Worm (Caenorhabditis elegans) whole organism, mixed stage, embryonic: ENCODE data around the gene fkh-9.

Experiments used
- M03D4.4 ChIP-seq: sonication (generic microtip); optimal IDR thresholded peaks from 2 replicates; lab custom pipeline; 2017; ENCODE audit warnings: mild to moderate bottlenecking, missing genetic modification characterization, missing compliant biosample characterization
- bed-3 ChIP-seq: fragments of 200-800 bp; sonication (Bioruptor generic); optimal IDR thresholded peaks from 3 replicates; lab custom pipeline; 2018; ENCODE audit warnings: mild to moderate bottlenecking, missing genetic modification characterization, moderate library complexity, missing compliant biosample characterization
- ceh-39 ChIP-seq: fragments of 150-350 bp; optimal IDR thresholded peaks from 2 replicates; lab custom pipeline; 2014; ENCODE audit warnings: missing biosample characterization, missing genetic modification characterization
- ceh-83 ChIP-seq: fragments of 200-800 bp; sonication (Bioruptor generic); optimal IDR thresholded peaks from 2 replicates; lab custom pipeline; 2018; ENCODE audit warnings: mild to moderate bottlenecking, missing genetic modification characterization, missing compliant biosample characterization
- drap-1 ChIP-seq: fragments of 200-800 bp; sonication (Bioruptor generic); optimal IDR thresholded peaks from 3 replicates; lab custom pipeline; 2018; ENCODE audit warnings: mild to moderate bottlenecking, missing genetic modification characterization, missing compliant biosample characterization
- elt-1 ChIP-seq: sonication (generic microtip); optimal IDR thresholded peaks from 2 replicates; lab custom pipeline; 2017; ENCODE audit warnings: missing genetic modification characterization, mild to moderate bottlenecking, missing compliant biosample characterization, antibody characterized with exemption, moderate library complexity, borderline replicate concordance; ENCODE audit not compliant: insufficient read depth
- elt-3 ChIP-seq: fragments of 150-350 bp; optimal IDR thresholded peaks from 2 replicates; lab custom pipeline; 2014; ENCODE audit warnings: missing biosample characterization, missing genetic modification characterization
- flh-1 ChIP-seq: fragments of 200-800 bp; sonication (Bioruptor generic); optimal IDR thresholded peaks from 2 replicates; lab custom pipeline; 2018; ENCODE audit warnings: mild to moderate bottlenecking, missing genetic modification characterization, moderate library complexity, missing compliant biosample characterization
- ham-2 ChIP-seq: fragments of 200-800 bp; sonication (Bioruptor generic); optimal IDR thresholded peaks from 2 replicates; lab custom pipeline; 2018; ENCODE audit warnings: mild to moderate bottlenecking, missing genetic modification characterization, missing compliant biosample characterization
- hlh-1 ChIP-seq: fragments of 150-350 bp; optimal IDR thresholded peaks from 2 replicates; lab custom pipeline; 2014; ENCODE audit warnings: missing biosample characterization, missing genetic modification reagents, missing genetic modification characterization
- lin-13 ChIP-seq: fragments of 150-350 bp; optimal IDR thresholded peaks from 2 replicates; lab custom pipeline; 2014; ENCODE audit warnings: missing biosample characterization, missing genetic modification characterization
- lin-32 ChIP-seq: fragments of 200-800 bp; sonication (Bioruptor generic); optimal IDR thresholded peaks from 2 replicates; lab custom pipeline; 2018; ENCODE audit warnings: mild to moderate bottlenecking, missing genetic modification characterization, missing compliant biosample characterization
- mab-5 ChIP-seq: fragments of 150-350 bp; optimal IDR thresholded peaks from 2 replicates; lab custom pipeline; 2014; ENCODE audit warnings: missing biosample characterization, missing genetic modification characterization
- mep-1 ChIP-seq: fragments of 150-350 bp; optimal IDR thresholded peaks from 2 replicates; lab custom pipeline; 2017; ENCODE audit warnings: missing biosample characterization, missing genetic modification reagents, missing genetic modification characterization, inconsistent platforms
- mls-2 ChIP-seq: sonication (generic microtip); optimal IDR thresholded peaks from 2 replicates; lab custom pipeline; 2016; ENCODE audit warnings: mild to moderate bottlenecking, missing genetic modification characterization, moderate library complexity, missing compliant biosample characterization
- nhr-12 ChIP-seq: fragments of 150-350 bp; optimal IDR thresholded peaks from 2 replicates; lab custom pipeline; 2014; ENCODE audit warnings: missing biosample characterization, missing genetic modification characterization
- nhr-2 ChIP-seq: fragments of 150-350 bp; optimal IDR thresholded peaks from 2 replicates; lab custom pipeline; 2014; ENCODE audit warnings: missing biosample characterization, missing genetic modification characterization
- nhr-28 ChIP-seq: fragments of 150-350 bp; optimal IDR thresholded peaks from 2 replicates; lab custom pipeline; 2014; ENCODE audit warnings: missing biosample characterization, missing genetic modification characterization
- nhr-76 ChIP-seq: sonication (generic microtip); optimal IDR thresholded peaks from 2 replicates; lab custom pipeline; 2017; ENCODE audit warnings: missing biosample characterization, missing genetic modification characterization
- pha-4 ChIP-seq: fragments of 150-350 bp; optimal IDR thresholded peaks from 2 replicates; lab custom pipeline; 2018; ENCODE audit warnings: missing biosample characterization, missing genetic modification reagents, missing genetic modification characterization
- sem-2 ChIP-seq: fragments of 200-800 bp; sonication (Bioruptor generic); optimal IDR thresholded peaks from 2 replicates; lab custom pipeline; 2018; ENCODE audit warnings: mild to moderate bottlenecking, missing genetic modification characterization, missing compliant biosample characterization
- snpc-4 ChIP-seq: fragments of 150-350 bp; optimal IDR thresholded peaks from 2 replicates; lab custom pipeline; 2014; ENCODE audit warnings: missing biosample characterization, missing genetic modification characterization
- sptf-1 ChIP-seq: sonication (generic microtip); optimal IDR thresholded peaks from 2 replicates; lab custom pipeline; 2017; ENCODE audit warnings: mild to moderate bottlenecking, missing genetic modification characterization, moderate library complexity, missing compliant biosample characterization
- tbx-8 ChIP-seq: fragments of 200-800 bp; sonication (Bioruptor generic); optimal IDR thresholded peaks from 2 replicates; lab custom pipeline; 2018; ENCODE audit warnings: mild to moderate bottlenecking, missing genetic modification characterization, moderate library complexity, missing compliant biosample characterization
- unc-39 ChIP-seq: fragments of 150-350 bp; optimal IDR thresholded peaks from 2 replicates; lab custom pipeline; 2014; ENCODE audit warnings: missing biosample characterization, missing genetic modification characterization
- unc-62 ChIP-seq: fragments of 150-350 bp; optimal IDR thresholded peaks from 2 replicates; lab custom pipeline; 2014; ENCODE audit warnings: missing biosample characterization, missing genetic modification reagents, missing genetic modification characterization
- zip-8 ChIP-seq: fragments of 150-350 bp; optimal IDR thresholded peaks from 2 replicates; lab custom pipeline; 2014; ENCODE audit warnings: missing biosample characterization, missing genetic modification characterization

Gene fkh-9

ce11 chrX:3835632-3836031, 8.9 kb upstream of the fkh-9 start:
- no peak for TF ChIP-seq nhr-2 (tag; lab: Kevin White, UChicago)
- no peak for TF ChIP-seq pha-4

- TF ChIP-seq nhr-2 (tag; lab: Kevin White, UChicago) (no peak), zip-8 (tag; lab: Kevin White, UChicago) (peak; percentile 66), nhr-28 (no peak), unc-62 (GFP tag; lab: Kevin White, UChicago) (no peak), mab-5 (no peak), mls-2 (tag; lab: Kevin White, UChicago) (no peak), drap-1 (GFP tag; lab: Kevin White, UChicago) (no peak)
Observed at ce11 chrX:3833964-3834840, 7.4 kb upstream of the fkh-9 start.

DNA sequence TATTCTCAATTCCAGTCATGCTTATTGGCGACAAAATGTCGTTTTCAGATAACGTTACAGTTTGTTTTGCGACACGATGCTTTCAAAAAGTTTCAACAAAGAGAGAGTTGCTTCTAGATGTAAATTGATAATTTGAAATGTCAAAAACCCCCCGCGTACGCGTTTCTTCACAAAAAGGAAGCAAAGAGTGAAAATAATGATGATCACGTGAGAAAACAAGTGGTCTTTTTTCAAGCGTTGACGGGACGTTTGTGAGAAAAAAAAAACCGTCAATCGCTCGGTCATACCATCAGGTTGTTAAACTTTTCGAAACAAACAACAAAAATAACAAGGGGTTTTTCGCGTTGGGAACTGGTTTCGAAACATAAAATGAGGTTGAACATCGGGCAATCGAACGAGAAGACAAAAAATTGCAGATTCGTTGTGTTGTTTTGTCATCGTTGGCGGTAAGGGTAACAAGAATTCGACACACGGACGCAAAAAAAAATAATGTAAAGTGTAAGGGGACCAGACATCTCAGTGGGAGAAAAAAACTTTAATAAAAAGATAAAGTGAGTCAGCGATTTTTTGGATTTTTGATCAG, 5.4 kb upstream of the fkh-9 start:
- TF ChIP-seq ceh-83 (GFP tag; lab: Kevin White, UChicago): no peak
- no peak for TF ChIP-seq hlh-1 (tag; lab: Kevin White, UChicago)
- TF ChIP-seq sem-2 (GFP tag; lab: Kevin White, UChicago): no peak
- no peak for TF ChIP-seq unc-39
- TF ChIP-seq ceh-39 (tag; lab: Kevin White, UChicago): no peak
- no peak for TF ChIP-seq mep-1
- TF ChIP-seq sptf-1: no peak
- no peak for TF ChIP-seq drap-1 (GFP tag; lab: Kevin White, UChicago)

ce11 chrX:3830872-3831271, 4.1 kb upstream of the fkh-9 start:
- TF ChIP-seq unc-39 (no peak), nhr-76 (no peak), bed-3 (no peak), ceh-83 (GFP tag; lab: Kevin White, UChicago) (no peak)
- TF ChIP-seq, all 35 proteins: peak for 0

DNA sequence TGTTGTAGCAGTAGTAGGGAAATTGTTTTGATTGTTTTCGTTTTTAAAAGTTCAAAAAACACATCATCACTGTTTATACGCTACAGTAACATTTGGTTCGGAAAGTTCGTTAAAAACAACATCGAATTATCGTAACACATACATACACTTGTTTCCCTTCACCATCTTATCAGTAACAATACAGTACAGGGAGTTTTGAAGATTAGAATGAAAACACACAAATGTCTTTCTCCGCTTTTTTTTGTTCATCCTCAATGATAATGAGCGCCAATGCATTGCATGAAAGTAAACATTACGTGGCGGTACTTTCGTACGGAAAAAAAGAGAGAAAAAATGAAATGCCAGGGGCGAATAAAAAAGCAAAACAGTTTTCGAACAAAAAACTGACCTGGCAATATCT, 2.8 kb upstream of the fkh-9 start:
- TF ChIP-seq lin-13 (tag; lab: Kevin White, UChicago): no peak
- TF ChIP-seq elt-1 (tag; lab: Kevin White, UChicago): no peak
- no peak for TF ChIP-seq snpc-4 (tag; lab: Kevin White, UChicago)
- no peak for TF ChIP-seq nhr-12 (tag; lab: Kevin White, UChicago)
- no peak for TF ChIP-seq flh-1 (GFP tag; lab: Kevin White, UChicago)
- TF ChIP-seq unc-62 (GFP tag; lab: Kevin White, UChicago): no peak
- TF ChIP-seq nhr-76: no peak
- TF ChIP-seq pha-4: no peak
- no peak for TF ChIP-seq tbx-8
- TF ChIP-seq sptf-1: no peak
- TF ChIP-seq ham-2 (GFP tag; lab: Kevin White, UChicago): no peak
- no peak for TF ChIP-seq sem-2 (GFP tag; lab: Kevin White, UChicago)
- no peak for TF ChIP-seq elt-3 (tag; lab: Kevin White, UChicago)
- TF ChIP-seq M03D4.4 (tag; lab: Kevin White, UChicago): no peak
- no peak for TF ChIP-seq drap-1 (GFP tag; lab: Kevin White, UChicago)
- TF ChIP-seq zip-8 (tag; lab: Kevin White, UChicago): no peak

DNA sequence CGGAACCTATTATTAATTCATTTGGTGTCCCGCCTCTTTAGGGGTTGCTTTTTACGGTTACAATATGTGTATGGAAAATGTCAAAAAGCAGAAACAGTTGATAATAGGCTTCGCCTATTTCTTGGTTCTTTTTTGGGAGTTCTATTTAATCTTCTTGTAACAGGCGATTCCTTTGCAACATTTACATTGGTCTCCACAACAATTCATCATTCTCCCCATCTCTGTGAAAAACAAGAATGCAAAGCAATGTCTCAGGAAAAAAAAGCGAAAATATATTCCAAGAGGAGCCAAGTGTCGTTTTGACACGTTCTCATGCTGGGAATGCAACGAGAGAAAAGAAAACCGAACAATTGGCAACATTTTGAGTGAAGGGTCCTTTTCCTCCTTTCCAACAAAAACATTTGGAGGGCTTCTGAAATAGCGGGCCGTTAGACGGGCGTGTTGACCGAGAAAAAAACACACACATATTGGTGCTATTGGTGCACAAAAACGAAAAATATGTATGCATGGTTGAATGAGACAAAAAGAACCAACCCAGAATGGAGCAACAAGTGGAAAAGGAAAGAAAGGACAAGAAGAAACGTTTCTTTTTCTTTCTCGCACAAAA, 1.9 kb upstream of the fkh-9 start:
- TF ChIP-seq elt-1 (tag; lab: Kevin White, UChicago) (no peak), lin-32 (GFP tag; lab: Kevin White, UChicago) (no peak)
